Fruit fly (Drosophila melanogaster): Measurements from ENCODE around the gene CG33687.

DNA sequence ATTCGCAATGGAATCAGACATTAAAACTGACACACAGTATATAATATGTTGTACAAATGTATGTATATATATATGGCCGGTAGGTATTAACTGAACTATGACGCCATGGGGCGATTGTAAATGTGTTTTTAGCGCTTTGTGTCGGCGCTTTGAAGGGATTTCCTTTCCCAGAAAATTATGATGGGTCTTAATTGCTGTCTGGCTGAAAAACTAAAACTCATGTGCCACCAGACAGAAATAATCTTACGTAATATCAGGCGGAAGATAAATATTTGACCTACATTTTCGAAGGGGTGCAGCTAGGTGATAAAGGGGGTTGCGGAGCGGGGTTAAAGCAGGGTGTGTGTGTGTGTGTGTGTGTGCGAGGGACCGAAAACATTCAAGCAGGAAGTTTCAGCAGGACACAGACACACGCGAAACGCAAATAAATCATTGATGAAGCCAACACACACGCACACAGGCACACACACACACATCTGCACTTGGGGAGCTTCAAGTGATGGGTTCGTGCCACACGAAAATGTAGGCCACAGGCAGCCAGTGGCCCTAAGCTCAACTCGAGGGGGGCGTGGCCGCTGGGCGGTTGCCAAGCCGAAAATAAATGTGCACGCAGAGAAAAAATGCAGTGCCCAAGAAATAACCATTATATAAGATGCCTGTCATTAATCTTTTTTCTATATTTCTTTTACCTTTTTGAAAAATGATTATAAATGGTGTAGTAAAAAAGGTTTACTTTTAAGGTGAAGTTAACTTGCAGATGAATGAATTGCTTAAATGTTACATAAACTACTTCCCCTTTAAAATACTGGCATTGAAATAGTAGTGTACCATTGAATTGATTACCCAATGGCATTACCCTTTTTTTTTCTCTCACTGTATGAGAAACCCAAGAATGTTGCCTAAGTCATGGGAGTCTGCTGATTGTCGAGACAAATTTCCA, 40.1 kb upstream of the CG33687 start:
- TF ChIP-seq Dif (GFP tag; optimal IDR thresholded peaks at IDR 0.05; ENCODE audit: partially characterized antibody) (no peak), Myc (optimal IDR thresholded peaks at IDR 0.05) (no peak), pan (optimal IDR thresholded peaks at IDR 0.05) (no peak), dl (GFP tag; optimal IDR thresholded peaks at IDR 0.05; ENCODE audit: insufficient read depth in 1 of 2, partially characterized antibody in 2 of 2) (no peak), jim (GFP tag; optimal IDR thresholded peaks at IDR 0.05) (no peak), Mio (GFP tag; optimal IDR thresholded peaks at IDR 0.05) (no peak)
